Worm (Caenorhabditis elegans): ENCODE results near the gene F54D10.4.

- TF ChIP-seq bed-3 (GFP tag; optimal IDR thresholded peaks at IDR 0.05) (no peak), sptf-1 (tag; optimal IDR thresholded peaks at IDR 0.05) (no peak), nhr-2 (tag; optimal IDR thresholded peaks at IDR 0.05) (no peak), elt-1 (tag; optimal IDR thresholded peaks at IDR 0.05; ENCODE audit: borderline replicate concordance, insufficient read depth) (no peak), ces-1 (GFP tag; optimal IDR thresholded peaks at IDR 0.05) (no peak), nhr-28 (tag; optimal IDR thresholded peaks at IDR 0.05) (no peak), ceh-83 (GFP tag; optimal IDR thresholded peaks at IDR 0.05) (no peak), M03D4.4 (tag; optimal IDR thresholded peaks at IDR 0.05) (no peak), nhr-76 (tag; optimal IDR thresholded peaks at IDR 0.05) (no peak), ceh-39 (tag; optimal IDR thresholded peaks at IDR 0.05) (no peak), elt-3 (tag; optimal IDR thresholded peaks at IDR 0.05) (no peak)
Measured at ce11 chrII:3846028-3846427, 39.2 kb upstream of the F54D10.4 start, which contains the start of gene C17A2.2.
